Worm (Caenorhabditis elegans): Measurements from ENCODE around the gene Y116A8C.33.

- TF ChIP-seq skn-1 (tag; optimal IDR thresholded peaks at IDR 0.05): no peak
- TF ChIP-seq nhr-12 (tag; optimal IDR thresholded peaks at IDR 0.05): no peak
- no peak for TF ChIP-seq unc-55 (GFP tag; optimal IDR thresholded peaks at IDR 0.05)
- no peak for TF ChIP-seq zag-1 (tag; optimal IDR thresholded peaks at IDR 0.05)
- no peak for TF ChIP-seq unc-62 (GFP tag; optimal IDR thresholded peaks at IDR 0.05)
- TF ChIP-seq ZK546.5 (tag; optimal IDR thresholded peaks at IDR 0.05): no peak
- no peak for TF ChIP-seq nhr-21 (tag; optimal IDR thresholded peaks at IDR 0.05)
- no peak for TF ChIP-seq nhr-11 (tag; optimal IDR thresholded peaks at IDR 0.05)
- no peak for TF ChIP-seq mdl-1 (tag; optimal IDR thresholded peaks at IDR 0.05)
- no peak for TF ChIP-seq ama-1 (optimal IDR thresholded peaks at IDR 0.05)
- no peak for TF ChIP-seq ztf-11 (tag; optimal IDR thresholded peaks at IDR 0.05)
Observed at ce11 chrIV:17109436-17109835, 2.5 kb upstream of the Y116A8C.33 start.

All from whole organism, L2 larva.